Worm (Caenorhabditis elegans) whole organism, L2 larva: ENCODE results near the gene npr-16.

Experiments used
- aly-2 ChIP-seq: fragments of 150-350 bp; optimal IDR thresholded peaks from 2 replicates; lab custom pipeline; 2014; ENCODE audit warnings: missing biosample characterization, missing genetic modification characterization
- fos-1 ChIP-seq: fragments of 150-350 bp; optimal IDR thresholded peaks from 2 replicates; lab custom pipeline; 2014; ENCODE audit warnings: missing biosample characterization, missing genetic modification characterization
- lin-39 ChIP-seq: fragments of 150-350 bp; optimal IDR thresholded peaks from 2 replicates; lab custom pipeline; 2014; ENCODE audit warnings: missing biosample characterization, missing genetic modification reagents, missing genetic modification characterization
- snpc-4 ChIP-seq: fragments of 150-350 bp; optimal IDR thresholded peaks from 2 replicates; lab custom pipeline; 2014; ENCODE audit warnings: missing biosample characterization, missing genetic modification characterization

DNA sequence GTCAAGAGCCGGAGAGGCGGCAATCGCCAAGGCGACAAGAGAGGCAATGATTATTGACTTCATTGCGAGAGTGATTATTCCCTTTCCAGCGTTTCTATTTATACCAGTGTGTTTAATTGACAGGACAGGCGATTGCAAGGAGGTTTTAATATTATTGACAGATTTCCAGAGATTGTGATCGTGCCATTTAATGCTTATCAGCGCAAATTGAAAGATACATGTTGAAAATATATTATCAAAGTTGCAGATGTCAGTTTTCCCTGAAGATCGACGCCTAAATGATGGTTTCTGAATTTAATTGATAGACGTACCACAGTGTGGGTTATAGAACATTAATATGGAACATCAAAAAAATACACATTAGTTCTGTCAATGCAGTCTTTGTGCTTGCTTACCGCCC is 45.3 kb downstream of the npr-16 start, which contains the start of gene vit-4:
- no peak for TF ChIP-seq aly-2 (tag; lab: Kevin White, UChicago)
- no peak for TF ChIP-seq lin-39 (tag; lab: Kevin White, UChicago)
- no peak for TF ChIP-seq fos-1 (tag; lab: Kevin White, UChicago)
- no peak for TF ChIP-seq snpc-4 (tag; lab: Kevin White, UChicago)
